Worm (Caenorhabditis elegans): ENCODE data around the gene sgk-1.
A peak's percentile ranks its signal among the peaks of the same experiment; 100 is the strongest.

sgk-1 gene

ce11 chrX:16300422-16300821 lies 38.5 kb upstream of the sgk-1 start (continued):
- no peak for TF ChIP-seq nhr-10 (tag; optimal IDR thresholded peaks at IDR 0.05)
- TF ChIP-seq dmd-9 (GFP tag; IDR thresholded peaks at IDR 0.05) = no peak
- peak; percentile 2 for TF ChIP-seq nhr-48 (tag; optimal IDR thresholded peaks at IDR 0.05)
- TF ChIP-seq egl-27 (tag; optimal IDR thresholded peaks at IDR 0.05) = no peak
- no peak for TF ChIP-seq ztf-11 (tag; optimal IDR thresholded peaks at IDR 0.05)
- TF ChIP-seq zip-2 (tag; optimal IDR thresholded peaks at IDR 0.05) = peak; percentile 18
- no peak for TF ChIP-seq unc-130 (GFP tag; optimal IDR thresholded peaks at IDR 0.05)
- no peak for TF ChIP-seq ceh-62 (tag; optimal IDR thresholded peaks at IDR 0.05)
- no peak for TF ChIP-seq hif-1 (tag; optimal IDR thresholded peaks at IDR 0.05)
- no peak for TF ChIP-seq nhr-111 (GFP tag; optimal IDR thresholded peaks at IDR 0.05)
- no peak for TF ChIP-seq nhr-25 (tag; optimal IDR thresholded peaks at IDR 0.05; ENCODE audit: borderline replicate concordance, insufficient read depth)
- TF ChIP-seq gei-8 (GFP tag; optimal IDR thresholded peaks at IDR 0.05) = no peak
- no peak for TF ChIP-seq set-16 (GFP tag; IDR thresholded peaks at IDR 0.05)
- TF ChIP-seq ZK337.2 (GFP tag; IDR thresholded peaks at IDR 0.05) = no peak
- no peak for TF ChIP-seq arid-1 (GFP tag; conservative IDR thresholded peaks at IDR 0.05)
- TF ChIP-seq nhr-102 (tag; optimal IDR thresholded peaks at IDR 0.05) = peak; percentile 32
- TF ChIP-seq attf-4 (tag; optimal IDR thresholded peaks at IDR 0.05) = no peak
- no peak for TF ChIP-seq lir-3 (tag; optimal IDR thresholded peaks at IDR 0.05)
- no peak for TF ChIP-seq sdz-12 (GFP tag; optimal IDR thresholded peaks at IDR 0.05)
- peak; percentile 74 for TF ChIP-seq lin-38 (GFP tag; IDR thresholded peaks at IDR 0.05)
- TF ChIP-seq mep-1 (tag; optimal IDR thresholded peaks at IDR 0.05) = no peak
- TF ChIP-seq php-3 (GFP tag; IDR thresholded peaks at IDR 0.05) = peak; percentile 36; the same call in 1 of the 2 replicates
- peak; percentile 60 for TF ChIP-seq T26A8.4 (GFP tag; IDR thresholded peaks at IDR 0.05)
- no peak for TF ChIP-seq mxl-2 (GFP tag; conservative IDR thresholded peaks at IDR 0.05)
- TF ChIP-seq lin-15B (tag; optimal IDR thresholded peaks at IDR 0.05) = no peak
- TF ChIP-seq zfp-2 (tag; optimal IDR thresholded peaks at IDR 0.05) = no peak
- peak; percentile 45; the same call in 1 of the 2 replicates for TF ChIP-seq zfp-3 (GFP tag; conservative IDR thresholded peaks at IDR 0.05)
- peak; percentile 82 for TF ChIP-seq lim-7 (GFP tag; IDR thresholded peaks at IDR 0.05)
- no peak for TF ChIP-seq nhr-76 (tag; optimal IDR thresholded peaks at IDR 0.05)
- 0 out of 2 replicates have a peak, but pooled peaks have one; percentile 25 for TF ChIP-seq ceh-20 (GFP tag; IDR thresholded peaks at IDR 0.05)
- no peak for TF ChIP-seq unc-62 (GFP tag; optimal IDR thresholded peaks at IDR 0.05 in 1 of 2)
- TF ChIP-seq unc-62 (tag; optimal IDR thresholded peaks at IDR 0.05) = no peak
- no peak for TF ChIP-seq lin-39 (tag; optimal IDR thresholded peaks at IDR 0.05)
- TF ChIP-seq spr-3 (GFP tag; optimal IDR thresholded peaks at IDR 0.05) = no peak
- TF ChIP-seq ctbp-1 (GFP tag; IDR thresholded peaks at IDR 0.05) = peak; percentile 60; the same call in 1 of the 2 replicates
- 0 out of 2 replicates have a peak, but pooled peaks have one; percentile 47 for TF ChIP-seq lin-1 (GFP tag; IDR thresholded peaks at IDR 0.05)
- no peak for TF ChIP-seq madf-5 (GFP tag; IDR thresholded peaks at IDR 0.05)
- peak; percentile 2 for TF ChIP-seq rbr-2 (tag; optimal IDR thresholded peaks at IDR 0.05)
- peak; percentile 56 for TF ChIP-seq hmg-1.1 (GFP tag; IDR thresholded peaks at IDR 0.05)
- no peak for TF ChIP-seq snpc-4 (tag; optimal IDR thresholded peaks at IDR 0.05)
- TF ChIP-seq snpc-1.2 (GFP tag; IDR thresholded peaks at IDR 0.05) = peak; percentile 76
- no peak for TF ChIP-seq nhr-77 (tag; optimal IDR thresholded peaks at IDR 0.05)
- TF ChIP-seq mxl-3 (GFP tag; optimal IDR thresholded peaks at IDR 0.05) = no peak
- no peak for TF ChIP-seq tra-1 (GFP tag; IDR thresholded peaks at IDR 0.05)
- TF ChIP-seq lsy-2 (tag; optimal IDR thresholded peaks at IDR 0.05) = no peak
- TF ChIP-seq daf-16 (GFP tag; optimal IDR thresholded peaks at IDR 0.05) = peak in 1 of 2 experiments; percentile 77
- peak; percentile 59 for TF ChIP-seq daf-16 (tag; optimal IDR thresholded peaks at IDR 0.05)
- TF ChIP-seq jun-1 (tag; optimal IDR thresholded peaks at IDR 0.05) = no peak
- TF ChIP-seq mdl-1 (tag; optimal IDR thresholded peaks at IDR 0.05) = no peak
- no peak for TF ChIP-seq nhr-237 (tag; optimal IDR thresholded peaks at IDR 0.05)
- no peak for TF ChIP-seq ceh-82 (tag; optimal IDR thresholded peaks at IDR 0.05)
- peak; percentile 58; the same call in 1 of the 2 replicates for TF ChIP-seq madf-9 (GFP tag; conservative IDR thresholded peaks at IDR 0.05)
